Worm (Caenorhabditis elegans): ENCODE results near the gene Y73F4A.1.

Gene Y73F4A.1

ce11 chrIV:9079330-9079729 lies 34.2 kb upstream of the Y73F4A.1 start:
- TF ChIP-seq unc-130 (tag; optimal IDR thresholded peaks at IDR 0.05) (peak; percentile 19), rnt-1 (tag; optimal IDR thresholded peaks at IDR 0.05) (peak; percentile 78), lin-14 (GFP tag; optimal IDR thresholded peaks at IDR 0.05) (peak; percentile 24), fkh-8 (tag; optimal IDR thresholded peaks at IDR 0.05) (no peak), C34B4.2 (tag; optimal IDR thresholded peaks at IDR 0.05) (no peak), C04F5.9 (tag; optimal IDR thresholded peaks at IDR 0.05) (no peak), nhr-28 (tag; optimal IDR thresholded peaks at IDR 0.05) (no peak), nhr-90 (tag; optimal IDR thresholded peaks at IDR 0.05; ENCODE audit: poor library complexity) (no peak), nhr-71 (tag; optimal IDR thresholded peaks at IDR 0.05) (peak; percentile 57), nhr-84 (tag; optimal IDR thresholded peaks at IDR 0.05) (no peak), dsc-1 (tag; optimal IDR thresholded peaks at IDR 0.05) (peak; percentile 12), mdl-1 (tag; optimal IDR thresholded peaks at IDR 0.05) (no peak), hlh-4 (tag; optimal IDR thresholded peaks at IDR 0.05) (no peak), snu-23 (GFP tag; optimal IDR thresholded peaks at IDR 0.05) (peak; percentile 20), elt-3 (tag; optimal IDR thresholded peaks at IDR 0.05) (no peak), alr-1 (tag; optimal IDR thresholded peaks at IDR 0.05; ENCODE audit: borderline replicate concordance) (no peak), nhr-19 (GFP tag; conservative IDR thresholded peaks at IDR 0.05) (peak; percentile 18; the same call in 1 of the 2 replicates), efl-1 (optimal IDR thresholded peaks at IDR 0.05) (peak in 1 of 2 experiments; percentile 9), efl-1 (GFP tag; optimal IDR thresholded peaks at IDR 0.05 in 1 of 2) (no peak), fkh-4 (tag; optimal IDR thresholded peaks at IDR 0.05; ENCODE audit: borderline replicate concordance) (no peak), unc-86 (tag; optimal IDR thresholded peaks at IDR 0.05) (no peak), xbp-1 (tag; optimal IDR thresholded peaks at IDR 0.05) (no peak)

- TF ChIP-seq dpl-1 (GFP tag; optimal IDR thresholded peaks at IDR 0.05) (peak in 1 of 3 experiments; percentile 14), hpl-2 (GFP tag; optimal IDR thresholded peaks at IDR 0.05) (no peak), efl-1 (optimal IDR thresholded peaks at IDR 0.05) (no peak), efl-1 (GFP tag; optimal IDR thresholded peaks at IDR 0.05 in 1 of 2) (peak; percentile 3 to 88)
Observed at ce11 chrIV:9078469-9078868, 33.3 kb upstream of the Y73F4A.1 start, which contains the start of gene mans-4. mans-4 (minus strand) TSS chrIV:9078569.

- peak; percentile 88 for TF ChIP-seq unc-130 (tag; optimal IDR thresholded peaks at IDR 0.05)
- TF ChIP-seq xbp-1 (tag; optimal IDR thresholded peaks at IDR 0.05) = peak; percentile 90
- peak; percentile 92 for TF ChIP-seq tbx-2 (tag; optimal IDR thresholded peaks at IDR 0.05)
- TF ChIP-seq nhr-90 (tag; optimal IDR thresholded peaks at IDR 0.05; ENCODE audit: poor library complexity) = peak; percentile 94
- peak; percentile 99 for TF ChIP-seq vab-15 (tag; optimal IDR thresholded peaks at IDR 0.05)
- no peak for TF ChIP-seq pag-3 (tag; optimal IDR thresholded peaks at IDR 0.05; ENCODE audit: borderline replicate concordance, insufficient read depth)
- TF ChIP-seq mep-1 (tag; optimal IDR thresholded peaks at IDR 0.05) = peak; percentile 69
- TF ChIP-seq nhr-84 (tag; optimal IDR thresholded peaks at IDR 0.05) = no peak
- no peak for TF ChIP-seq ztf-4 (tag; optimal IDR thresholded peaks at IDR 0.05)
- no peak for TF ChIP-seq nhr-76 (tag; optimal IDR thresholded peaks at IDR 0.05)
- peak; percentile 15 for TF ChIP-seq ama-1 (optimal IDR thresholded peaks at IDR 0.05)
- peak; percentile 85 for TF ChIP-seq sox-4 (tag; optimal IDR thresholded peaks at IDR 0.05)
- TF ChIP-seq egl-13 (tag; optimal IDR thresholded peaks at IDR 0.05) = peak; percentile 90
- peak; percentile 72 for TF ChIP-seq elt-2 (tag; optimal IDR thresholded peaks at IDR 0.05)
- TF ChIP-seq sptf-1 (tag; optimal IDR thresholded peaks at IDR 0.05) = no peak
- peak; percentile 93 for TF ChIP-seq pax-3 (tag; optimal IDR thresholded peaks at IDR 0.05)
- TF ChIP-seq C34B4.2 (tag; optimal IDR thresholded peaks at IDR 0.05) = peak; percentile 32
- peak; percentile 41 for TF ChIP-seq fkh-10 (GFP tag; optimal IDR thresholded peaks at IDR 0.05)
- TF ChIP-seq mdl-1 (tag; optimal IDR thresholded peaks at IDR 0.05) = peak in 1 of 2 experiments; percentile 65
- TF ChIP-seq ceh-90 (tag; optimal IDR thresholded peaks at IDR 0.05) = peak; percentile 94
- TF ChIP-seq lin-35 (GFP tag; optimal IDR thresholded peaks at IDR 0.05) = peak; percentile 97 to 98
- no peak for TF ChIP-seq aha-1 (tag; optimal IDR thresholded peaks at IDR 0.05)
- TF ChIP-seq dsc-1 (tag; optimal IDR thresholded peaks at IDR 0.05) = peak; percentile 92
- TF ChIP-seq lin-15B (tag; optimal IDR thresholded peaks at IDR 0.05) = peak; percentile 52
- TF ChIP-seq lin-13 (GFP tag; optimal IDR thresholded peaks at IDR 0.05) = peak; percentile 80
- peak; percentile 6 for TF ChIP-seq mef-2 (tag; optimal IDR thresholded peaks at IDR 0.05)
- peak; percentile 93 for TF ChIP-seq nhr-47 (tag; optimal IDR thresholded peaks at IDR 0.05)
- TF ChIP-seq elt-3 (tag; optimal IDR thresholded peaks at IDR 0.05) = peak in 2 of 6 experiments; percentile 22 to 51
- no peak for TF ChIP-seq hpl-2 (GFP tag; optimal IDR thresholded peaks at IDR 0.05)
- TF ChIP-seq alr-1 (tag; optimal IDR thresholded peaks at IDR 0.05; ENCODE audit: borderline replicate concordance) = no peak
- TF ChIP-seq lin-39 (tag; optimal IDR thresholded peaks at IDR 0.05) = peak; percentile 69
- TF ChIP-seq fos-1 (tag; optimal IDR thresholded peaks at IDR 0.05) = peak; percentile 61
- TF ChIP-seq nhr-71 (tag; optimal IDR thresholded peaks at IDR 0.05) = peak; percentile 94
- no peak for TF ChIP-seq hlh-17 (GFP tag; optimal IDR thresholded peaks at IDR 0.05; ENCODE audit: borderline replicate concordance)
Observed at ce11 chrIV:9074244-9074723, 29.1 kb upstream of the Y73F4A.1 start, which contains the start of gene mppb-1. mppb-1 (plus strand) TSS chrIV:9074673.

Data from whole organism, L1 larva.